Worm (Caenorhabditis elegans): ENCODE results near the gene rap-3.

DNA sequence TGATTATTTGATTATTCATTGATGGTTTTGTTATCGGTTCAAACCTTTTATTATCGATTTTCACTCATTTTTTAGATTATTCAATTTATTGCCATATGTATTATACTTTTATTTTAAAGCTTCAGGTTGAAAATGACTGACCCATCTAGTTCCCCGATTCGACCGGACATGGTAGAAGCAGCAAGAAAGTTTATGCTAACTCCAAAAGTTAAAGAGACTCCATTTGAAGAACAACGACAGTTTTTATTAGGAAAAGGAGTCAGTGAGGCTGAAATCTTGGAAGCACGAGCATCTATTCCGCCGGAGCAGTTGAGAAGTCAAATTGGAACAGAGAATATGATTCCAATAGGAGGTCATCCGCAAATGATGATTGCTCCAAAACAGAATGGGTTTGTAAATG lies 5.9 kb downstream of the rap-3 start, which contains the start of gene prx-14:
- TF ChIP-seq hlh-30 (tag; optimal IDR thresholded peaks at IDR 0.05; ENCODE audit: insufficient read depth), result no peak
- no peak for TF ChIP-seq ceh-2 (tag; optimal IDR thresholded peaks at IDR 0.05)
- no peak for TF ChIP-seq ref-2 (tag; optimal IDR thresholded peaks at IDR 0.05)
- TF ChIP-seq mec-3 (tag; optimal IDR thresholded peaks at IDR 0.05; ENCODE audit: borderline replicate concordance), result no peak
- TF ChIP-seq fkh-6 (tag; optimal IDR thresholded peaks at IDR 0.05), result no peak
- TF ChIP-seq tbx-2 (tag; optimal IDR thresholded peaks at IDR 0.05), result no peak
- no peak for TF ChIP-seq dmd-4 (tag; optimal IDR thresholded peaks at IDR 0.05; ENCODE audit: borderline replicate concordance)
- no peak for TF ChIP-seq fkh-10 (GFP tag; optimal IDR thresholded peaks at IDR 0.05)
- TF ChIP-seq ceh-24 (tag; optimal IDR thresholded peaks at IDR 0.05), result no peak
- TF ChIP-seq unc-55 (GFP tag; optimal IDR thresholded peaks at IDR 0.05), result no peak
